Fruit fly (Drosophila melanogaster) whole organism, embryonic: ENCODE measurements around the gene LysS.

Experiments
- CG10959 ChIP-seq: fragments of 200-800 bp; sonication (Bioruptor generic); IDR thresholded peaks from 2 replicates; pipeline ENCODE4 v1.3.6; 2022; ENCODE audit warnings: missing biosample characterization, missing genetic modification characterization
- CG10979 ChIP-seq: fragments of 200-800 bp; sonication (Bioruptor generic); optimal IDR thresholded peaks from 2 replicates; lab custom pipeline; 2018; ENCODE audit warnings: missing biosample characterization, mild to moderate bottlenecking, missing genetic modification characterization, moderate library complexity
- CG12219 ChIP-seq: fragments of 200-800 bp; sonication (Bioruptor generic); optimal IDR thresholded peaks from 3 replicates; lab custom pipeline; 2018; ENCODE audit warnings: missing biosample characterization, mild to moderate bottlenecking, missing genetic modification characterization
- CG12391 ChIP-seq: fragments of 200-800 bp; sonication (Bioruptor generic); optimal IDR thresholded peaks from 3 replicates; lab custom pipeline; 2018; ENCODE audit warnings: missing biosample characterization, mild to moderate bottlenecking, missing genetic modification characterization, moderate library complexity
- CG12942 ChIP-seq: fragments of 200-800 bp; sonication (Bioruptor generic); optimal IDR thresholded peaks from 3 replicates; lab custom pipeline; 2016; ENCODE audit warnings: missing biosample characterization, missing genetic modification characterization
- CG13123 ChIP-seq: fragments of 200-800 bp; sonication (Bioruptor generic); optimal IDR thresholded peaks from 2 replicates; lab custom pipeline; 2016; ENCODE audit warnings: missing biosample characterization, missing genetic modification characterization
- CG15696 ChIP-seq: fragments of 200-800 bp; sonication (Bioruptor generic); optimal IDR thresholded peaks from 2 replicates; lab custom pipeline; 2019; ENCODE audit warnings: missing biosample characterization, mild to moderate bottlenecking, missing genetic modification characterization, moderate library complexity
- CG1602 ChIP-seq: fragments of 200-800 bp; sonication (Bioruptor generic); optimal IDR thresholded peaks from 3 replicates; lab custom pipeline; 2016; ENCODE audit warnings: missing biosample characterization, missing genetic modification characterization
- CG17359 ChIP-seq: fragments of 200-800 bp; sonication (Bioruptor generic); optimal IDR thresholded peaks from 3 replicates; lab custom pipeline; 2018; ENCODE audit warnings: missing biosample characterization, mild to moderate bottlenecking, missing genetic modification characterization, moderate library complexity
- CG2199 ChIP-seq: fragments of 200-800 bp; sonication (Bioruptor generic); IDR thresholded peaks from 3 replicates; pipeline ENCODE4 v1.3.6; 2022; ENCODE audit warnings: missing biosample characterization, missing genetic modification characterization
- CG31365 ChIP-seq: fragments of 200-800 bp; sonication (Bioruptor generic); optimal IDR thresholded peaks from 2 replicates; lab custom pipeline; 2018; ENCODE audit warnings: missing biosample characterization, mild to moderate bottlenecking, missing genetic modification characterization
- CG32532 ChIP-seq: fragments of 200-800 bp; sonication (Bioruptor generic); IDR thresholded peaks from 2 replicates; pipeline ENCODE4 v1.3.6; 2022; ENCODE audit warnings: missing biosample characterization, missing genetic modification characterization
- CG32767 ChIP-seq: fragments of 200-800 bp; sonication (Bioruptor generic); IDR thresholded peaks from 2 replicates; pipeline ENCODE4 v1.3.6; 2022; ENCODE audit warnings: missing biosample characterization, missing genetic modification characterization
- CG3407 ChIP-seq: fragments of 200-800 bp; sonication (Bioruptor generic); optimal IDR thresholded peaks from 2 replicates; lab custom pipeline; 2018; ENCODE audit warnings: missing biosample characterization, mild to moderate bottlenecking, missing genetic modification characterization
- CG34422 ChIP-seq: fragments of 200-800 bp; sonication (Bioruptor generic); IDR thresholded peaks from 3 replicates; pipeline ENCODE4 v1.3.6; 2022; ENCODE audit warnings: missing biosample characterization, missing genetic modification characterization
- CG42726 ChIP-seq: fragments of 200-800 bp; sonication (Bioruptor generic); IDR thresholded peaks from 2 replicates; pipeline ENCODE4 v1.3.6; 2022; ENCODE audit warnings: missing biosample characterization, missing genetic modification characterization; ENCODE audit not compliant: partially characterized antibody
- CG9817 ChIP-seq: fragments of 200-800 bp; sonication (Bioruptor generic); optimal IDR thresholded peaks from 2 replicates; lab custom pipeline; 2018; ENCODE audit warnings: missing biosample characterization, mild to moderate bottlenecking, missing genetic modification characterization, moderate library complexity
- Chrac-16 ChIP-seq: fragments of 200-800 bp; sonication (Bioruptor generic); optimal IDR thresholded peaks from 3 replicates; lab custom pipeline; 2016; ENCODE audit warnings: missing biosample characterization, missing genetic modification characterization
- CrebB ChIP-seq: fragments of 200-800 bp; sonication (Bioruptor generic); optimal IDR thresholded peaks from 3 replicates; lab custom pipeline; 2018; ENCODE audit warnings: missing biosample characterization, mild to moderate bottlenecking, missing genetic modification characterization
- Drgx ChIP-seq: fragments of 200-800 bp; sonication (Bioruptor generic); IDR thresholded peaks from 2 replicates; pipeline ENCODE4 v1.3.6; 2022; ENCODE audit warnings: missing biosample characterization, missing genetic modification characterization
- Hand ChIP-seq: fragments of 200-800 bp; sonication (Bioruptor generic); optimal IDR thresholded peaks from 2 replicates; lab custom pipeline; 2017; ENCODE audit warnings: mild to moderate bottlenecking, missing biosample characterization, missing genetic modification reagents, missing genetic modification characterization
- MESR4 ChIP-seq: fragments of 200-800 bp; sonication (Bioruptor generic); optimal IDR thresholded peaks from 2 replicates; lab custom pipeline; 2018; ENCODE audit warnings: missing biosample characterization, mild to moderate bottlenecking, missing genetic modification characterization, moderate library complexity
- Meics ChIP-seq: fragments of 200-800 bp; sonication (Bioruptor generic); optimal IDR thresholded peaks from 2 replicates; lab custom pipeline; 2017; ENCODE audit warnings: missing biosample characterization, mild to moderate bottlenecking, missing genetic modification characterization
- NC2α ChIP-seq: fragments of 200-800 bp; sonication (Bioruptor generic); optimal IDR thresholded peaks from 2 replicates; lab custom pipeline; 2016; ENCODE audit warnings: missing biosample characterization, missing genetic modification characterization
- Oli ChIP-seq: fragments of 200-800 bp; sonication (Bioruptor generic); optimal IDR thresholded peaks from 2 replicates; lab custom pipeline; 2018; ENCODE audit warnings: missing biosample characterization, mild to moderate bottlenecking, missing genetic modification characterization, moderate library complexity
- Opbp ChIP-seq: fragments of 200-800 bp; sonication (Bioruptor generic); IDR thresholded peaks from 3 replicates; pipeline ENCODE4 v1.3.6; 2022; ENCODE audit warnings: missing biosample characterization, missing genetic modification characterization; ENCODE audit not compliant: partially characterized antibody
- Pdp1 ChIP-seq, 2 experiments: fragments of 200-800 bp; sonication (Bioruptor generic); optimal IDR thresholded peaks; 3 replicates each; lab custom pipeline; 2016; ENCODE audit warnings: missing biosample characterization in 2 of 2, missing genetic modification characterization in 2 of 2, mild to moderate bottlenecking in 1 of 2, moderate library complexity in 1 of 2
- Rx ChIP-seq: fragments of 200-800 bp; sonication (Bioruptor generic); IDR thresholded peaks from 2 replicates; pipeline ENCODE4 v1.3.6; 2022; ENCODE audit warnings: missing biosample characterization, missing genetic modification characterization
- Six4 ChIP-seq: fragments of 200-800 bp; sonication (Bioruptor generic); optimal IDR thresholded peaks from 2 replicates; lab custom pipeline; 2016; ENCODE audit warnings: missing biosample characterization, missing genetic modification characterization
- Sry-β ChIP-seq: fragments of 200-800 bp; sonication (Bioruptor generic); optimal IDR thresholded peaks from 2 replicates; lab custom pipeline; 2018; ENCODE audit warnings: missing biosample characterization, mild to moderate bottlenecking, missing genetic modification characterization, moderate library complexity
- Stat92E ChIP-seq, 3 experiments: fragments of >200 bp in 2 of 3; fragments of 200-800 bp in 1 of 3; sonication (Bioruptor generic) in 1 of 3; optimal IDR thresholded peaks; 2 replicates each; lab custom pipeline; 2017 to 2019; ENCODE audit warnings: missing biosample characterization in 3 of 3, missing genetic modification characterization in 3 of 3, mild to moderate bottlenecking in 1 of 3, moderate library complexity in 1 of 3
- chn ChIP-seq: fragments of 200-800 bp; sonication (Bioruptor generic); optimal IDR thresholded peaks from 2 replicates; lab custom pipeline; 2016; ENCODE audit warnings: missing biosample characterization, missing genetic modification characterization
- croc ChIP-seq: fragments of 200-800 bp; sonication (Bioruptor generic); conservative IDR thresholded peaks from 3 replicates; pipeline ENCODE4 v1.3.6; 2022; ENCODE audit warnings: missing biosample characterization, missing genetic modification characterization
- emc ChIP-seq: fragments of 200-800 bp; sonication (Bioruptor generic); optimal IDR thresholded peaks from 2 replicates; lab custom pipeline; 2016; ENCODE audit warnings: missing biosample characterization, missing genetic modification characterization
- gem ChIP-seq: fragments of 200-800 bp; sonication (Bioruptor generic); optimal IDR thresholded peaks from 2 replicates; lab custom pipeline; 2019; ENCODE audit warnings: missing biosample characterization, mild to moderate bottlenecking, missing genetic modification characterization, moderate library complexity
- gsb ChIP-seq: fragments of 200-800 bp; sonication (Bioruptor generic); IDR thresholded peaks from 2 replicates; pipeline ENCODE4 v1.3.6; 2022; ENCODE audit warnings: missing biosample characterization, missing genetic modification characterization
- gsb-n ChIP-seq: fragments of 200-800 bp; sonication (Bioruptor generic); optimal IDR thresholded peaks from 3 replicates; lab custom pipeline; 2018; ENCODE audit warnings: missing biosample characterization, mild to moderate bottlenecking, missing genetic modification characterization
- hb ChIP-seq: fragments of 200-800 bp; sonication (Bioruptor generic); IDR thresholded peaks from 3 replicates; pipeline ENCODE4 v1.3.6; 2022; ENCODE audit warnings: missing biosample characterization, missing genetic modification characterization; ENCODE audit not compliant: partially characterized antibody
- hth ChIP-seq: fragments of >200 bp; optimal IDR thresholded peaks from 2 replicates; lab custom pipeline; 2017; ENCODE audit warnings: inconsistent platforms
- mld ChIP-seq: fragments of 200-800 bp; sonication (Bioruptor generic); IDR thresholded peaks from 3 replicates; pipeline ENCODE4 v1.3.6; 2022; ENCODE audit warnings: missing biosample characterization, missing genetic modification characterization; ENCODE audit not compliant: partially characterized antibody
- nerfin-1 ChIP-seq: fragments of 200-800 bp; sonication (Bioruptor generic); optimal IDR thresholded peaks from 3 replicates; lab custom pipeline; 2019; ENCODE audit warnings: missing biosample characterization, mild to moderate bottlenecking, missing genetic modification characterization, moderate library complexity
- pan ChIP-seq, 4 experiments: fragments of >200 bp in 3 of 4; fragments of 200-800 bp in 1 of 4; sonication (Bioruptor generic) in 1 of 4; optimal IDR thresholded peaks in 3 of 4; IDR thresholded peaks in 1 of 4; 2 replicates each; pipeline versions ENCODE4 v1.3.6 to Lab custom; 2017 to 2022; ENCODE audit warnings: missing biosample characterization in 2 of 4, missing genetic modification characterization in 2 of 4, mixed read lengths in 1 of 4
- pnt ChIP-seq: fragments of 200-800 bp; sonication (Bioruptor generic); optimal IDR thresholded peaks from 3 replicates; lab custom pipeline; 2016; ENCODE audit warnings: missing biosample characterization, missing genetic modification characterization
- sd ChIP-seq: fragments of 200-800 bp; sonication (Bioruptor generic); optimal IDR thresholded peaks from 3 replicates; lab custom pipeline; 2018; ENCODE audit warnings: missing biosample characterization, mild to moderate bottlenecking, missing genetic modification characterization, moderate library complexity
- slp2 ChIP-seq: fragments of 200-800 bp; sonication (Bioruptor generic); optimal IDR thresholded peaks from 2 replicates; lab custom pipeline; 2016; ENCODE audit warnings: missing biosample characterization, missing genetic modification characterization
- tap ChIP-seq: fragments of 200-800 bp; optimal IDR thresholded peaks from 3 replicates; lab custom pipeline; 2019; ENCODE audit warnings: missing biosample characterization, mild to moderate bottlenecking, missing genetic modification characterization, moderate library complexity
- usp ChIP-seq: fragments of >200 bp; optimal IDR thresholded peaks from 2 replicates; lab custom pipeline; 2017; ENCODE audit warnings: missing biosample characterization, missing genetic modification characterization

Gene LysS

DNA sequence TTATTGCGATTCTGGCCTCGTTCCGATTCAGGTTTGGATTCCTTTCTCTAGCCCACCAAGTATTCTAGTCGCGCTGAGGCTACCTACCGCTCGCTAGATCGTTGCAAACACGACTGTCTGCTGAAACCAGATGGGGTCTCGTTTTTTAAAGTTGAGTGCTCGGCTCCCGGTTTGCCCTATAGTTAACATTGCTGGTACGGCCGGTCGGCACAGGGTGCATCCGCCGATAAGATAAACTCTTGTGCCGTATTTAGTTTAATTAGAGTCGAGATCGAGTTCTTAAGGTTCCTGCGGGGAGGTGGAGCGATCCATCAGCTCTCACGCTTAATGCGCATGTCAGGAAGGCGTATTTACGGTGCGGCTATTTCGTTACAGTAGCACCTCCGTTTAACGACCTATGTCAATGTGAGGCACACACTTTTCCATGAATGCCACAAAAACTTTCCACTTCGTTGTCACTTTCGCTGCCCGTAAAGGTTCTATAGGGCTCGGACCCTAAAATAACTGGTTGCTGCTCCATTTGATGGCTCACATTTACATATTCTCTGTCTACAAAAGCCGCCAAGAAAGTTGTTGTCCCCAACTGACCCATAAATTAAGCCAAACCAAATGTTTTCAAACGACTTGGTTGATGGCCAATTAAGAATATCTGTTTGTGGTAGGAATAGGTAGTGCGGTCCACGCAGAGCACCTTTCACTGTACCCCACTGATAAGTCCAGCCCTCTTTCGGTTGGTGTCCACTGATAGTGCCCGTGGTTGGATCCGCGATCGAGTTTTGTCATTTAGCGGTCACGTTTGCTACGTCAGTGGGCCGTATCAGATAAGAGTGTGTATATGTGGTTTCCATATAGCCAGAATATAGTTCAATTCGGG, 22.6 kb upstream of the LysS start, which contains the start of gene CG9119 (continued):
- TF ChIP-seq hb (GFP tag; lab: Robert Waterston, UW) (no peak), CG17359 (tag; lab: Kevin White, UChicago) (peak; percentile 48), slp2 (GFP tag; lab: Kevin White, UChicago) (peak; percentile 62), CG12219 (peak; percentile 58), sd (tag; lab: Kevin White, UChicago) (peak; percentile 27), croc (GFP tag; lab: Robert Waterston, UW) (no peak; the same call in 2 of the 3 replicates), CG15696 (peak; percentile 12), Drgx (GFP tag; lab: Robert Waterston, UW) (no peak), CG13123 (GFP tag; lab: Kevin White, UChicago) (no peak), pan (optimal IDR thresholded peaks at IDR 0.05; lab: Kevin White, UChicago) (no peak), pan (GFP tag; optimal IDR thresholded peaks at IDR 0.05 in 1 of 2, IDR thresholded peaks at IDR 0.05 in 1 of 2) (peak in 1 of 2 experiments; percentile 45), mld (GFP tag; lab: Robert Waterston, UW) (no peak), hth (lab: Kevin White, UChicago) (no peak), Stat92E (GFP tag; optimal IDR thresholded peaks at IDR 0.05; lab: Kevin White, UChicago) (no peak), CG32532 (GFP tag; lab: Robert Waterston, UW) (no peak; the same call in none of the 2 replicates), CG42726 (GFP tag; lab: Robert Waterston, UW) (0 out of 2 replicates have a peak, but pooled peaks have one; percentile 14), Chrac-16 (GFP tag; lab: Kevin White, UChicago) (peak; percentile 42), pnt (GFP tag; lab: Kevin White, UChicago) (peak; percentile 64), usp (GFP tag; lab: Kevin White, UChicago) (no peak), CG31365 (tag; lab: Kevin White, UChicago) (peak; percentile 9), Hand (peak; percentile 75), tap (tag; lab: Kevin White, UChicago) (peak; percentile 49), CG2199 (GFP tag; lab: Robert Waterston, UW) (no peak), Six4 (GFP tag; lab: Kevin White, UChicago) (peak; percentile 54), gem (tag; lab: Kevin White, UChicago) (peak; percentile 74), gsb (GFP tag; lab: Robert Waterston, UW) (no peak), chn (GFP tag; lab: Kevin White, UChicago) (no peak), CrebB (tag; lab: Kevin White, UChicago) (no peak), CG32767 (GFP tag; lab: Robert Waterston, UW) (peak; percentile 45; the same call in 1 of the 2 replicates), Rx (GFP tag; lab: Robert Waterston, UW) (no peak), gsb-n (peak; percentile 66), CG3407 (GFP tag; lab: Kevin White, UChicago) (no peak), Meics (peak; percentile 75), CG1602 (GFP tag; lab: Kevin White, UChicago) (peak; percentile 36), CG10959 (0 out of 2 replicates have a peak, but pooled peaks have one; percentile 28), CG12942 (GFP tag; lab: Kevin White, UChicago) (peak; percentile 39), Oli (peak; percentile 72), CG9817 (tag; lab: Kevin White, UChicago) (peak; percentile 44), CG34422 (GFP tag; lab: Robert Waterston, UW) (no peak), nerfin-1 (tag; lab: Kevin White, UChicago) (peak; percentile 59), NC2α (GFP tag; lab: Kevin White, UChicago) (peak; percentile 21), CG12391 (tag; lab: Kevin White, UChicago) (peak; percentile 64), emc (GFP tag; lab: Kevin White, UChicago) (peak; percentile 42), CG10979 (tag; lab: Kevin White, UChicago) (peak; percentile 50), Opbp (no peak), MESR4 (no peak), Pdp1 (GFP tag; optimal IDR thresholded peaks at IDR 0.05; lab: Kevin White, UChicago) (peak; percentile 42 to 66), Sry-β (GFP tag; lab: Kevin White, UChicago) (no peak)
